Worm (Caenorhabditis elegans) whole organism, L2 larva: ENCODE data around the gene prx-5.
A peak's percentile ranks its signal among the peaks of the same experiment; 100 is the strongest.

Experiments used
- C34F6.9 ChIP-seq: fragments of 150-350 bp; optimal IDR thresholded peaks from 2 replicates; lab custom pipeline; 2014; ENCODE audit warnings: missing biosample characterization, missing genetic modification characterization
- ZK546.5 ChIP-seq: sonication (generic microtip); optimal IDR thresholded peaks from 2 replicates; lab custom pipeline; 2017; ENCODE audit warnings: missing biosample characterization, missing genetic modification characterization
- alr-1 ChIP-seq: fragments of 150-350 bp; optimal IDR thresholded peaks from 2 replicates; lab custom pipeline; 2014; ENCODE audit warnings: missing biosample characterization, missing genetic modification characterization
- aly-2 ChIP-seq: fragments of 150-350 bp; optimal IDR thresholded peaks from 2 replicates; lab custom pipeline; 2014; ENCODE audit warnings: missing biosample characterization, missing genetic modification characterization
- blmp-1 ChIP-seq: sonication (generic microtip); optimal IDR thresholded peaks from 2 replicates; lab custom pipeline; 2017; ENCODE audit warnings: missing genetic modification characterization, mild to moderate bottlenecking, missing compliant biosample characterization, antibody characterized with exemption, moderate library complexity; ENCODE audit not compliant: insufficient read depth
- ceh-16 ChIP-seq: fragments of 150-350 bp; optimal IDR thresholded peaks from 2 replicates; lab custom pipeline; 2014; ENCODE audit warnings: missing biosample characterization, missing genetic modification characterization
- ceh-82 ChIP-seq: fragments of 150-350 bp; optimal IDR thresholded peaks from 2 replicates; lab custom pipeline; 2014; ENCODE audit warnings: missing biosample characterization, missing genetic modification characterization
- dmd-4 ChIP-seq: sonication (generic microtip); optimal IDR thresholded peaks from 2 replicates; lab custom pipeline; 2017; ENCODE audit warnings: missing biosample characterization, missing genetic modification characterization
- elt-1 ChIP-seq: fragments of 150-350 bp; optimal IDR thresholded peaks from 2 replicates; lab custom pipeline; 2014; ENCODE audit warnings: missing biosample characterization, missing genetic modification characterization
- elt-3 ChIP-seq: sonication (generic microtip); optimal IDR thresholded peaks from 2 replicates; lab custom pipeline; 2017; ENCODE audit warnings: missing biosample characterization, missing genetic modification characterization
- fos-1 ChIP-seq: fragments of 150-350 bp; optimal IDR thresholded peaks from 2 replicates; lab custom pipeline; 2014; ENCODE audit warnings: missing biosample characterization, missing genetic modification characterization
- gmeb-1 ChIP-seq: fragments of 150-350 bp; optimal IDR thresholded peaks from 2 replicates; lab custom pipeline; 2014; ENCODE audit warnings: missing biosample characterization, missing genetic modification characterization
- lin-11 ChIP-seq: fragments of 150-350 bp; sonication (generic microtip); optimal IDR thresholded peaks from 2 replicates; lab custom pipeline; 2014; ENCODE audit warnings: missing biosample characterization, missing genetic modification characterization, inconsistent platforms, mixed read lengths
- lin-13 ChIP-seq: fragments of 150-350 bp; optimal IDR thresholded peaks from 2 replicates; lab custom pipeline; 2014; ENCODE audit warnings: missing biosample characterization, missing genetic modification reagents, missing genetic modification characterization
- lsy-2 ChIP-seq, 2 experiments: fragments of 150-350 bp in 1 of 2; sonication (generic microtip) in 1 of 2; optimal IDR thresholded peaks; 2 replicates each; lab custom pipeline; 2014 to 2017; ENCODE audit warnings: missing biosample characterization in 2 of 2, missing genetic modification characterization in 2 of 2
- mbf-1 ChIP-seq: sonication (generic microtip); optimal IDR thresholded peaks from 2 replicates; lab custom pipeline; 2017; ENCODE audit warnings: missing biosample characterization, missing genetic modification characterization
- mdl-1 ChIP-seq, 2 experiments: fragments of 150-350 bp in 1 of 2; sonication (generic microtip) in 1 of 2; optimal IDR thresholded peaks; 2 replicates each; lab custom pipeline; 2017; ENCODE audit warnings: missing biosample characterization in 2 of 2, missing genetic modification characterization in 2 of 2
- nhr-10 ChIP-seq: sonication (generic microtip); optimal IDR thresholded peaks from 2 replicates; lab custom pipeline; 2017; ENCODE audit warnings: missing biosample characterization, missing genetic modification characterization
- nhr-12 ChIP-seq: fragments of 150-350 bp; optimal IDR thresholded peaks from 2 replicates; lab custom pipeline; 2014; ENCODE audit warnings: missing biosample characterization, missing genetic modification characterization
- nhr-21 ChIP-seq: fragments of 150-350 bp; optimal IDR thresholded peaks from 2 replicates; lab custom pipeline; 2014; ENCODE audit warnings: missing biosample characterization, missing genetic modification characterization
- nhr-237 ChIP-seq: fragments of 150-350 bp; optimal IDR thresholded peaks from 2 replicates; lab custom pipeline; 2014; ENCODE audit warnings: missing biosample characterization, missing genetic modification characterization
- nhr-25 ChIP-seq: fragments of 150-350 bp; sonication (generic microtip); optimal IDR thresholded peaks from 3 replicates; lab custom pipeline; 2014; ENCODE audit warnings: missing biosample characterization, missing genetic modification characterization
- nhr-6 ChIP-seq: fragments of 150-350 bp; optimal IDR thresholded peaks from 2 replicates; lab custom pipeline; 2014; ENCODE audit warnings: missing biosample characterization, missing genetic modification characterization
- nhr-77 ChIP-seq: fragments of 150-350 bp; optimal IDR thresholded peaks from 2 replicates; lab custom pipeline; 2014; ENCODE audit warnings: missing biosample characterization, missing genetic modification characterization
- sem-4 ChIP-seq: fragments of 150-350 bp; optimal IDR thresholded peaks from 2 replicates; lab custom pipeline; 2014; ENCODE audit warnings: missing biosample characterization, missing genetic modification reagents, missing genetic modification characterization
- skn-1 ChIP-seq: sonication (generic microtip); optimal IDR thresholded peaks from 2 replicates; lab custom pipeline; 2017; ENCODE audit warnings: missing biosample characterization, missing genetic modification characterization
- sma-3 ChIP-seq: sonication (generic microtip); optimal IDR thresholded peaks from 2 replicates; lab custom pipeline; 2016; ENCODE audit warnings: missing genetic modification reagents, missing genetic modification characterization, missing compliant biosample characterization
- sma-9 ChIP-seq, 2 experiments: fragments of 150-350 bp in 1 of 2; sonication (generic microtip) in 1 of 2; optimal IDR thresholded peaks; 2 replicates each; lab custom pipeline; 2014 to 2016; ENCODE audit warnings: missing genetic modification characterization in 2 of 2, mild to moderate bottlenecking in 1 of 2, missing biosample characterization in 1 of 2, missing compliant biosample characterization in 1 of 2, missing genetic modification reagents in 1 of 2, moderate library complexity in 1 of 2
- snpc-4 ChIP-seq: fragments of 150-350 bp; optimal IDR thresholded peaks from 2 replicates; lab custom pipeline; 2014; ENCODE audit warnings: missing biosample characterization, missing genetic modification characterization
- unc-55 ChIP-seq: fragments of 150-350 bp; sonication (generic microtip); optimal IDR thresholded peaks from 3 replicates; lab custom pipeline; 2014; ENCODE audit warnings: missing biosample characterization, missing genetic modification reagents, missing genetic modification characterization
- unc-62 ChIP-seq: fragments of 150-350 bp; optimal IDR thresholded peaks from 2 replicates; lab custom pipeline; 2014; ENCODE audit warnings: missing biosample characterization, missing genetic modification reagents, missing genetic modification characterization
- zag-1 ChIP-seq: fragments of 150-350 bp; optimal IDR thresholded peaks from 2 replicates; lab custom pipeline; 2014; ENCODE audit warnings: missing biosample characterization, missing genetic modification characterization
- ztf-1 ChIP-seq: fragments of 200-800 bp; sonication (Bioruptor generic); conservative IDR thresholded peaks from 2 replicates; pipeline ENCODE4 v1.3.6; 2022; ENCODE audit warnings: missing genetic modification characterization, missing compliant biosample characterization
- ztf-11 ChIP-seq: sonication (generic microtip); optimal IDR thresholded peaks from 2 replicates; lab custom pipeline; 2017; ENCODE audit warnings: missing biosample characterization, missing genetic modification characterization

prx-5 gene

ce11 chrII:8716231-8716878 lies 11.7 kb downstream of the prx-5 start, which contains the start of the genes cyn-11 and T01B7.5 (continued):
- no peak for TF ChIP-seq lin-13
- no peak for TF ChIP-seq elt-3 (tag; lab: Kevin White, UChicago)
- no peak for TF ChIP-seq nhr-12 (tag; lab: Kevin White, UChicago)
- no peak for TF ChIP-seq nhr-6
- TF ChIP-seq lsy-2 (tag; optimal IDR thresholded peaks at IDR 0.05; lab: Kevin White, UChicago), result peak in 1 of 2 experiments; percentile 50

ce11 chrII:8717579-8717978 lies 13.0 kb downstream of the prx-5 start:
- TF ChIP-seq sem-4 (tag; lab: Kevin White, UChicago) (peak; percentile 46), sma-9 (GFP tag; optimal IDR thresholded peaks at IDR 0.05; lab: Kevin White, UChicago) (peak; percentile 35), sma-9 (tag; optimal IDR thresholded peaks at IDR 0.05; lab: Kevin White, UChicago) (no peak), nhr-21 (tag; lab: Kevin White, UChicago) (peak; percentile 28), dmd-4 (tag; lab: Kevin White, UChicago) (no peak), blmp-1 (tag; lab: Kevin White, UChicago) (peak; percentile 96), nhr-25 (peak; percentile 51)
- TF ChIP-seq, all 48 proteins: peak for 5

- no peak for TF ChIP-seq nhr-77 (tag; lab: Kevin White, UChicago)
- no peak for TF ChIP-seq snpc-4 (tag; lab: Kevin White, UChicago)
- no peak for TF ChIP-seq ZK546.5
- no peak for TF ChIP-seq nhr-10 (tag; lab: Kevin White, UChicago)
- TF ChIP-seq lsy-2 (tag; optimal IDR thresholded peaks at IDR 0.05; lab: Kevin White, UChicago), result no peak
- TF ChIP-seq aly-2, result no peak
- TF ChIP-seq nhr-25, result no peak
- TF ChIP-seq ztf-1 (GFP tag; lab: Robert Waterston, UW), result no peak
- no peak for TF ChIP-seq elt-1 (tag; lab: Kevin White, UChicago)
- no peak for TF ChIP-seq sma-3 (GFP tag; lab: Kevin White, UChicago)
- no peak for TF ChIP-seq skn-1 (tag; lab: Kevin White, UChicago)
- no peak for TF ChIP-seq dmd-4 (tag; lab: Kevin White, UChicago)
- TF ChIP-seq ceh-16, result no peak
- no peak for TF ChIP-seq alr-1
- no peak for TF ChIP-seq C34F6.9 (tag; lab: Kevin White, UChicago)
- TF ChIP-seq lin-11 (tag; lab: Kevin White, UChicago), result no peak
- TF ChIP-seq mdl-1 (tag; optimal IDR thresholded peaks at IDR 0.05; lab: Kevin White, UChicago), result no peak
These were observed 17.4 kb downstream of the prx-5 start, which contains the start of gene trcs-2 for ce11 chrII:8721955-8722524. Gene trcs-2 (plus strand): TSS chrII:8722474.

ce11 chrII:8726700-8727099 lies 22.1 kb downstream of the prx-5 start, which contains the start of gene T01B7.9:
Gene T01B7.9 (minus strand): TSS chrII:8726800.
- TF ChIP-seq elt-1 (tag; lab: Kevin White, UChicago) (no peak), nhr-10 (tag; lab: Kevin White, UChicago) (no peak), skn-1 (tag; lab: Kevin White, UChicago) (no peak), nhr-25 (no peak), mbf-1 (tag; lab: Kevin White, UChicago) (no peak), C34F6.9 (tag; lab: Kevin White, UChicago) (no peak), unc-62 (GFP tag; lab: Kevin White, UChicago) (no peak), sma-3 (GFP tag; lab: Kevin White, UChicago) (no peak), gmeb-1 (no peak), lsy-2 (tag; optimal IDR thresholded peaks at IDR 0.05; lab: Kevin White, UChicago) (no peak), zag-1 (tag; lab: Kevin White, UChicago) (no peak), ztf-11 (tag; lab: Kevin White, UChicago) (no peak)

- TF ChIP-seq fos-1 (tag; lab: Kevin White, UChicago) (peak; percentile 17), mdl-1 (tag; optimal IDR thresholded peaks at IDR 0.05; lab: Kevin White, UChicago) (no peak), blmp-1 (tag; lab: Kevin White, UChicago) (peak; percentile 88), zag-1 (tag; lab: Kevin White, UChicago) (no peak), nhr-237 (tag; lab: Kevin White, UChicago) (no peak), sem-4 (tag; lab: Kevin White, UChicago) (no peak), sma-9 (GFP tag; optimal IDR thresholded peaks at IDR 0.05; lab: Kevin White, UChicago) (peak; percentile 28), sma-9 (tag; optimal IDR thresholded peaks at IDR 0.05; lab: Kevin White, UChicago) (no peak), ceh-82 (tag; lab: Kevin White, UChicago) (no peak), unc-55 (GFP tag; lab: Kevin White, UChicago) (no peak), nhr-21 (tag; lab: Kevin White, UChicago) (peak; percentile 19), C34F6.9 (tag; lab: Kevin White, UChicago) (peak; percentile 7), alr-1 (no peak)
These were observed 25.7 kb downstream of the prx-5 start for ce11 chrII:8730281-8730680.
